Fruit fly (Drosophila melanogaster): ENCODE measurements around the gene CG42266.

CG42266 gene

DNA sequence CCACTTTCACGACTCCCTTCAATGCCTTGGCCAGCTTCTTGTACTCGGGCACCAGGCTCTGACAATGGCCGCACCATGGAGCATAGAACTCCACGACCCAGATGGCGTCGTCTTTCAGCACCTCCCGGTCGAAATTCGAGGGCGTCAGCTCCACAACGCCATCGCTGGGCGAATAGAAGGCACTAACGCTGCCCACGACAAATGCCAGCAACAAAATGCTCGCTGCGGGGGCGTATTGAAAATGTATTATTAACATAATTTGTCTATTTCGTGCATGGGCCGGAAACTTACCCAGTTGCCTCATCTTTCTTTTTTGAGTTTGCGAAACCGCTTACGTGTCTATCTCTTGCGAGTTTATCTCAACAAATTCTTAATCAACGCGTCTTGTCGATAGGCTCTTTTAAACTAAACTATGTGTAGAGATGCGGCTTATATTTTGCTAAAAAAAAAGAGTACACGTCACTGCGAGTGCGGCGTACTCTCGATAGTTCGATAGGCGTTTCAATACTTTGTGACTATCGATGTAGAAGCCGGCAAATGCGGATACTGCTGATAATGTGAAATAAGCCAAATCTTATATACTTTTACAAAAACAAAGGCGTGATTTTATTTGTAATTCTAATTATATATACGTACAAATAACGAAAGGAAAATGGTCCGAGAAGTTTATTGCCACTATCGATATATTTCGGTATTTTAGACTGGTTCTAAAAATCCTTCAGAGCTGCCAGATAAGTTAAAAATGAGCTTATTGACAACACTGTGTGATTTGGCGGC is 16.3 kb upstream of the CG42266 start, which contains the start of gene CaBP1 (continued):
- TF ChIP-seq E2f1 (GFP tag; IDR thresholded peaks at IDR 0.05) (no peak), CG31365 (tag; optimal IDR thresholded peaks at IDR 0.05) (no peak), Taf1 (GFP tag; IDR thresholded peaks at IDR 0.05) (no peak), CG15073 (GFP tag; optimal IDR thresholded peaks at IDR 0.05) (no peak), sens (GFP tag) (peak; percentile 85), Bgb (GFP tag; IDR thresholded peaks at IDR 0.05; ENCODE audit: partially characterized antibody) (peak; percentile 90), D19B (GFP tag; optimal IDR thresholded peaks at IDR 0.05) (no peak), gt (GFP tag; IDR thresholded peaks at IDR 0.05) (no peak), CG10654 (GFP tag; optimal IDR thresholded peaks at IDR 0.05) (no peak), HLHmδ (GFP tag; optimal IDR thresholded peaks at IDR 0.05) (no peak), dmrt99B (tag; optimal IDR thresholded peaks at IDR 0.05) (no peak), hkb (optimal IDR thresholded peaks at IDR 0.05) (no peak), hkb (GFP tag; IDR thresholded peaks at IDR 0.05) (no peak), kni (GFP tag; optimal IDR thresholded peaks at IDR 0.05) (no peak), zfh2 (GFP tag; optimal IDR thresholded peaks at IDR 0.05) (no peak), crp (GFP tag; optimal IDR thresholded peaks at IDR 0.05) (no peak), CG3065 (GFP tag; optimal IDR thresholded peaks at IDR 0.05) (no peak), CG10462 (GFP tag; optimal IDR thresholded peaks at IDR 0.05) (no peak), fru (optimal IDR thresholded peaks at IDR 0.05) (no peak), Dref (GFP tag; IDR thresholded peaks at IDR 0.05) (peak; percentile 74), phol (tag; optimal IDR thresholded peaks at IDR 0.05) (peak; percentile 5), fd102C (GFP tag; optimal IDR thresholded peaks at IDR 0.05) (no peak), eyg (GFP tag; optimal IDR thresholded peaks at IDR 0.05) (no peak), CoRest (tag; optimal IDR thresholded peaks at IDR 0.05) (peak; percentile 18), Max (GFP tag; optimal IDR thresholded peaks at IDR 0.05) (no peak), CG4617 (GFP tag; optimal IDR thresholded peaks at IDR 0.05; ENCODE audit: borderline replicate concordance) (peak; percentile 5), CG6854 (GFP tag; optimal IDR thresholded peaks at IDR 0.05) (no peak), nom (GFP tag; optimal IDR thresholded peaks at IDR 0.05) (no peak), slp2 (GFP tag; optimal IDR thresholded peaks at IDR 0.05) (no peak), Oli (tag; optimal IDR thresholded peaks at IDR 0.05) (no peak), emc (GFP tag; optimal IDR thresholded peaks at IDR 0.05) (no peak), mld (GFP tag; IDR thresholded peaks at IDR 0.05; ENCODE audit: partially characterized antibody) (peak; percentile 76; the same call in 2 of the 3 replicates), CG11247 (GFP tag; IDR thresholded peaks at IDR 0.05) (no peak), toy (GFP tag; IDR thresholded peaks at IDR 0.05) (no peak), CG13123 (GFP tag; optimal IDR thresholded peaks at IDR 0.05) (no peak), Myb (GFP tag; optimal IDR thresholded peaks at IDR 0.05) (no peak), Blimp-1 (GFP tag; optimal IDR thresholded peaks at IDR 0.05) (no peak), E2f2 (GFP tag; IDR thresholded peaks at IDR 0.05) (peak; percentile 93), ab (GFP tag; optimal IDR thresholded peaks at IDR 0.05) (no peak), CG13894 (tag; optimal IDR thresholded peaks at IDR 0.05) (no peak), twi (tag; optimal IDR thresholded peaks at IDR 0.05) (no peak), MBD-R2 (GFP tag; IDR thresholded peaks at IDR 0.05) (no peak), CG4820 (GFP tag; optimal IDR thresholded peaks at IDR 0.05) (no peak), CG34376 (GFP tag; optimal IDR thresholded peaks at IDR 0.05) (no peak), psq (GFP tag; optimal IDR thresholded peaks at IDR 0.05) (no peak), CG5953 (GFP tag; IDR thresholded peaks at IDR 0.05) (no peak), CG9215 (GFP tag; IDR thresholded peaks at IDR 0.05) (no peak), CG9797 (GFP tag; optimal IDR thresholded peaks at IDR 0.05) (peak; percentile 24), dpn (GFP tag; optimal IDR thresholded peaks at IDR 0.05) (no peak), CG16813 (GFP tag; IDR thresholded peaks at IDR 0.05; ENCODE audit: partially characterized antibody) (peak; percentile 95), bab2 (GFP tag; optimal IDR thresholded peaks at IDR 0.05) (no peak)

Data from whole organism, embryonic.